Worm (Caenorhabditis elegans) whole organism, mixed stage, embryonic: ENCODE results near the gene dcs-1.

Source experiments
- M03D4.4 ChIP-seq: sonication (generic microtip); optimal IDR thresholded peaks from 2 replicates; lab custom pipeline; 2017; ENCODE audit warnings: mild to moderate bottlenecking, missing genetic modification characterization, missing compliant biosample characterization
- blmp-1 ChIP-seq: fragments of 150-350 bp; optimal IDR thresholded peaks from 2 replicates; lab custom pipeline; 2014; ENCODE audit warnings: missing biosample characterization, missing genetic modification characterization
- nhr-237 ChIP-seq: fragments of 150-350 bp; optimal IDR thresholded peaks from 2 replicates; lab custom pipeline; 2014; ENCODE audit warnings: missing biosample characterization, missing genetic modification characterization
- snpc-4 ChIP-seq: fragments of 150-350 bp; optimal IDR thresholded peaks from 2 replicates; lab custom pipeline; 2014; ENCODE audit warnings: missing biosample characterization, missing genetic modification characterization
- unc-39 ChIP-seq: fragments of 150-350 bp; optimal IDR thresholded peaks from 2 replicates; lab custom pipeline; 2014; ENCODE audit warnings: missing biosample characterization, missing genetic modification characterization
- unc-62 ChIP-seq: fragments of 150-350 bp; optimal IDR thresholded peaks from 2 replicates; lab custom pipeline; 2014; ENCODE audit warnings: missing biosample characterization, missing genetic modification reagents, missing genetic modification characterization

- no peak for TF ChIP-seq unc-62 (GFP tag; lab: Kevin White, UChicago)
- TF ChIP-seq M03D4.4 (tag; lab: Kevin White, UChicago) = no peak
- TF ChIP-seq snpc-4 (tag; lab: Kevin White, UChicago) = no peak
- no peak for TF ChIP-seq nhr-237 (tag; lab: Kevin White, UChicago)
- no peak for TF ChIP-seq blmp-1 (tag; lab: Kevin White, UChicago)
- no peak for TF ChIP-seq unc-39 (tag; lab: Kevin White, UChicago)
Measured at ce11 chrV:20124393-20124792, 33.9 kb upstream of the dcs-1 start.
